Worm (Caenorhabditis elegans): Measurements from ENCODE around the gene snb-1.

snb-1 gene

DNA sequence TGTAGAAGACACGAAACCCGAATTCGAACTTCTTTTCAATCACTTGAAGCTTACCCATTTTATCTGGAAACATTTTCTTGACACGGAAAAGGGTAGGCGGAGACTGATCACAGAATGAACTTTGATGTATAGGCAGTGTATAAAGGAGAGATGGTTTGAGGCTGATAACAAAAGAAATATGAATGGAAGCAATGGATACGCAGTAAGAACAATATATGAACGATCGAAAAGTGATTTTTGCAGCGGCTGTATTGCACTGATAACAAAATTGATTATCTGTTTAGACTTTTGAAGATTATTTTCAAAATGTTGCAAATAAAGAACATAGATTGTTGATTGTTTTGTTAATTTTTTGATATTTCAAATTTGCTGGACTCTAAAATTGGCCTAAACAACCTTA, 9.4 kb upstream of the snb-1 start, which contains the start of gene pmp-5:
TSS of gene pmp-5 (minus strand) at position 63 of the 400 bp plus-strand sequence.
- TF ChIP-seq gmeb-2 (tag; optimal IDR thresholded peaks at IDR 0.05) (no peak), tbx-2 (tag; optimal IDR thresholded peaks at IDR 0.05) (no peak), elt-4 (tag; optimal IDR thresholded peaks at IDR 0.05) (no peak)

DNA sequence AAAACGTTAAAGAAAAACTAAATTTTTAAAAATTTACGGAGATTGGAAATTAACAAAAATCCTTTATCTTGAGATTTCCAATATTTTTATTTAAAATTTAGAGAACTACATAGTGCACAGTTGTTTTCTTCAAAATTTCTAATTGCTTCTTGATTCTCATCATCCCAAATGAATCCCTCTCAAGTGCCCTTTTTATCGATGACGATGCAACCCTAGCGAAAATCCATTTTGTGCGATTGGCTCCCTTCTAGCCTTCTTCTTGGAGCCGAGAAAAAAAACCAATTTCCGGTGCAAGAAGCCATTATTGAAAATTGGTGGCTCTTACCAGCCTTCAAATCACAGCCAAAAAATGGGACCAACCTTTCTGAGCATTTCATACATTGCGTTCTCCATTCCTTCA, 6.2 kb upstream of the snb-1 start:
- TF ChIP-seq ceh-14 (tag; optimal IDR thresholded peaks at IDR 0.05) = no peak

DNA sequence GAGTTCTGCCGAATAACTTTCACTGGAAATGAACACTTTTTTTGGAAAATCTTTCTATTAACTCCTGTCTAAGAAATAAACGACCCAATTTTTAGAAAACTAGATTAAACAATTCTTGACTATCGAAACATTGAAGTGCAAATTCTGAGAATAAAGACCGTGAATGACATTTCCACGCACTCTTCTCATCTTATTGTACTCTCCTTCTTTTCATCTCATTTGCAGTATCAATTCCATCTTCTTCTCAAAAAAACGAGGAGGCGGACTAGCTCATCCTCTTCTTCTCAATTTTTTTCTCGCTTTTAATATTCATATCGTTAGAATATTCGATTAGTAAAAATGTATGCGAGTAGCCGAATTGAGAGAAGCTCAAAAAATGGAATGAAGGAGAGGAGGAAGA, 5.4 kb upstream of the snb-1 start:
- TF ChIP-seq fax-1 (tag; optimal IDR thresholded peaks at IDR 0.05) (no peak), pag-3 (tag; optimal IDR thresholded peaks at IDR 0.05; ENCODE audit: borderline replicate concordance) (no peak), F13H6.1 (tag; optimal IDR thresholded peaks at IDR 0.05) (no peak), ceh-31 (tag; optimal IDR thresholded peaks at IDR 0.05) (no peak), unc-42 (tag; optimal IDR thresholded peaks at IDR 0.05) (peak; percentile 42), ztf-16 (tag; optimal IDR thresholded peaks at IDR 0.05) (no peak)

DNA sequence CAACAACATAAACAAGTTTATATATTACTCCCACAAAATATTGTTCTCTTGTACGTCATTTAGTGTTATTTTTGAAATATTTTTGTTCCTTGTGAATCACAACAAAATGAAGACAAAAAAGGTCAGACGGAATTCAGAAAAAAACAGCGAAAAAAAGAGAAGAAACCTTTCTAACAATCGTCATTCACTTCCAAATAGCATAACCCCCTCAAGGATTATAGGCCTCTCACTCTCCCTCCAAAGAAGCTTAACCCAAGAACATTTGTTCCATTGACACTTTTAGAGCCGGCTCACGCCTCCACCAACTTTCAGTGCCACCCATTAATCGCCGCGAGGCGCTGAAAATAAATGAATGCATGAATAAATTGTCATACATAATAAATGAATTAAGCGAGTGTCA, 3.2 kb upstream of the snb-1 start:
- TF ChIP-seq ahr-1 (tag; optimal IDR thresholded peaks at IDR 0.05) (no peak), ceh-14 (tag; optimal IDR thresholded peaks at IDR 0.05) (no peak), syd-9 (tag; optimal IDR thresholded peaks at IDR 0.05) (no peak), K02D7.2 (tag; optimal IDR thresholded peaks at IDR 0.05) (no peak), ceh-45 (GFP tag; IDR thresholded peaks at IDR 0.05) (no peak)

DNA sequence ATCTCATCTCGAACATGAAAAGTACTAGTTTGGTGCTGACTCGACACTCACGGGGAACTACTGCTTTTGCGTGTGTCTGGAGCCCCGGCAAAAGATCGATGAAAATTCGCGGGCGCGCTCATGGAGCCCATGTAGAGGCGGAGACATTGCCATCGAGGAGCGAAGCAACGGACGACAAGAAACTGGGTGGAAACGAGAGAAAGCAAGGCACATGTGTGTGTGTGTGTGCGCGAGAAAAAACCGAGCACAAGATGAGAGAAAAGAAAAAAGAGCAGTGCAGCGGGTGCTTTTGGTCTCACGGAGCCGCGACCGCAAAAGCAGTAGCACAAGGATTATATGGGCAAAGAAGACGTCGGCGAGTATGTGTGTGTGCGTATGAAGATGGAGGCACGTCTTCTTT, 2.5 kb upstream of the snb-1 start:
- TF ChIP-seq ceh-48 (tag; optimal IDR thresholded peaks at IDR 0.05) = peak; percentile 82
- TF ChIP-seq unc-42 (tag; optimal IDR thresholded peaks at IDR 0.05) = peak; percentile 44
- peak; percentile 14 for TF ChIP-seq nfya-1 (tag; optimal IDR thresholded peaks at IDR 0.05)
- no peak for TF ChIP-seq lim-6 (tag; optimal IDR thresholded peaks at IDR 0.05)
- TF ChIP-seq elt-4 (tag; optimal IDR thresholded peaks at IDR 0.05) = no peak
- peak; percentile 9 for TF ChIP-seq tbx-2 (tag; optimal IDR thresholded peaks at IDR 0.05)
- no peak for TF ChIP-seq unc-86 (tag; optimal IDR thresholded peaks at IDR 0.05)
- TF ChIP-seq sox-2 (GFP tag; IDR thresholded peaks at IDR 0.05) = no peak
- TF ChIP-seq sdc-2 (tag; optimal IDR thresholded peaks at IDR 0.05) = peak; percentile 22
- no peak for TF ChIP-seq sox-4 (tag; optimal IDR thresholded peaks at IDR 0.05)
- TF ChIP-seq ceh-45 (GFP tag; IDR thresholded peaks at IDR 0.05) = no peak
- TF ChIP-seq ceh-19 (GFP tag; optimal IDR thresholded peaks at IDR 0.05) = no peak
- TF ChIP-seq ceh-31 (tag; optimal IDR thresholded peaks at IDR 0.05) = peak; percentile 62
- no peak for TF ChIP-seq eyg-1 (tag; optimal IDR thresholded peaks at IDR 0.05)
- peak; percentile 78 for TF ChIP-seq ceh-14 (tag; optimal IDR thresholded peaks at IDR 0.05)
- peak; percentile 32 for TF ChIP-seq ceh-18 (tag; optimal IDR thresholded peaks at IDR 0.05)
- peak; percentile 42 for TF ChIP-seq ceh-34 (tag; optimal IDR thresholded peaks at IDR 0.05)
- no peak for TF ChIP-seq T23F11.4 (GFP tag; optimal IDR thresholded peaks at IDR 0.05)
- TF ChIP-seq rnt-1 (tag; optimal IDR thresholded peaks at IDR 0.05) = no peak

DNA sequence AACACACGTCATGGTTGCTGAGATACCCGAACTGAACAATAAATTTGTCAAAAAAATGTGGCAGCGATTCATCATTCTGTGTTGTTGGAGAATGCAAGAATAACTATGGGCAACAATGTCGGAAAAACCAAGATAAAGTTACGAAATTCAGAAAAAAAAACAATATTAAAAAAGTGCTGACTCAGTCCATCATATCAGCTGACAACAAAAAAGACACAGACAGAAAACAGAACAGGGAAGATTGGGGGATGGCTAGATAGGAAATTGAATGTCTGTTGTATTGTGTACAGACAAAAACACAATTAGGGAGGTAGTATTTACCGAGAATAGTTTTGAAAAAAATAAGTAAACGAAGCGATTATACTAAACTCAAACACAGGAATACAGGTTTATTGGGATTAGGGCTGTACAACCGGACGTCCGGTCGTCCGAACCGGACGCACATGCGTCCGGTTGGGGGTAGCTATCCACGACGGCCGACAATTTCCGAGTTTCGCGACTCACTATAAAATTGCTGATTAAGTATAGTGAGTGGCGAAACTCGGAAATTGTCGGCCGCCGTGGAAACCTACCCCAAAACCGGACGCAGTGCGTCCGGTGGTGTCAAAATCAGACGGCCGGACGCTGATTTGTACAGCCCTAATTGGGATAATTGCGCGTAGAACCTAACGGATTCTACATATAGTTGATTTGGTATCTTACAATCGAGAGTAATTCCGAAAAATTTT, 1.4 kb upstream of the snb-1 start:
- TF ChIP-seq ceh-6 (GFP tag; optimal IDR thresholded peaks at IDR 0.05) (no peak), K02D7.2 (tag; optimal IDR thresholded peaks at IDR 0.05) (no peak), sox-4 (tag; optimal IDR thresholded peaks at IDR 0.05) (no peak), hlh-8 (tag; optimal IDR thresholded peaks at IDR 0.05) (no peak), hlh-30 (tag; optimal IDR thresholded peaks at IDR 0.05; ENCODE audit: insufficient read depth) (no peak), sox-2 (GFP tag; IDR thresholded peaks at IDR 0.05) (no peak), elt-4 (tag; optimal IDR thresholded peaks at IDR 0.05) (no peak), ama-1 (optimal IDR thresholded peaks at IDR 0.05) (no peak), ceh-2 (tag; optimal IDR thresholded peaks at IDR 0.05) (no peak)
